Worm (Caenorhabditis elegans): ENCODE results near the gene zipt-2.3.
A peak's percentile ranks its signal among the peaks of the same experiment; 100 is the strongest.

zipt-2.3 gene

DNA sequence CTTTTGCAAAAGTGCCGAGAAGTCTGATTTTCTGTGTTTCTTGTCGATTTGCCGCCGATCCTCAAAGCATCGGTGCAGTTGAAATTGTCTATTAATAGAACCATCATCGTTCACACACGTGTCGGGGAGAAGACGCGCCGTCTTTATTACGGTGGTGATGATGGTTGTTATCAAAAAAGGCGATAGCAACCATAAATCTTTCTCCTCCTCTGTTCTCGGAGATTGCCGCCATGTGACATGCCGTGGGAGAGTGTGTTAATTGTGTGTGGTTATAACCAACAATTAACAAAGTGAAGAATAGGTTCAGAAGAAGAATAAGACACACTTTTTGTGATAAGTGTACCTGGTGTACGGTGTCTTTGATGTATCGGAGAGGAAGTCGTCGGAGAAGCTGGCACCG lies 34.6 kb downstream of the zipt-2.3 start:
- TF ChIP-seq lin-32 (GFP tag; optimal IDR thresholded peaks at IDR 0.05) (no peak), drap-1 (GFP tag; optimal IDR thresholded peaks at IDR 0.05) (no peak), sptf-1 (tag; optimal IDR thresholded peaks at IDR 0.05) (no peak), sem-2 (GFP tag; optimal IDR thresholded peaks at IDR 0.05) (no peak), zip-8 (tag; optimal IDR thresholded peaks at IDR 0.05) (no peak), ceh-39 (tag; optimal IDR thresholded peaks at IDR 0.05) (no peak), cnd-1 (tag; optimal IDR thresholded peaks at IDR 0.05) (no peak), ceh-83 (GFP tag; optimal IDR thresholded peaks at IDR 0.05) (no peak), elt-3 (tag; optimal IDR thresholded peaks at IDR 0.05) (no peak), lsy-2 (tag; optimal IDR thresholded peaks at IDR 0.05) (no peak), unc-62 (GFP tag; optimal IDR thresholded peaks at IDR 0.05) (no peak), M03D4.4 (tag; optimal IDR thresholded peaks at IDR 0.05) (no peak), unc-120 (tag; optimal IDR thresholded peaks at IDR 0.05; ENCODE audit: poor library complexity, severe bottlenecking) (no peak)

ce11 chrII:13679775-13680320 lies 35.8 kb downstream of the zipt-2.3 start:
- TF ChIP-seq unc-120 (tag; optimal IDR thresholded peaks at IDR 0.05; ENCODE audit: poor library complexity, severe bottlenecking) (no peak), lsy-2 (tag; optimal IDR thresholded peaks at IDR 0.05) (no peak), snpc-4 (tag; optimal IDR thresholded peaks at IDR 0.05) (no peak), mep-1 (tag; optimal IDR thresholded peaks at IDR 0.05) (no peak), lin-13 (tag; optimal IDR thresholded peaks at IDR 0.05) (no peak), blmp-1 (tag; optimal IDR thresholded peaks at IDR 0.05) (peak; percentile 38), unc-39 (tag; optimal IDR thresholded peaks at IDR 0.05) (no peak), nhr-28 (tag; optimal IDR thresholded peaks at IDR 0.05) (no peak)

DNA sequence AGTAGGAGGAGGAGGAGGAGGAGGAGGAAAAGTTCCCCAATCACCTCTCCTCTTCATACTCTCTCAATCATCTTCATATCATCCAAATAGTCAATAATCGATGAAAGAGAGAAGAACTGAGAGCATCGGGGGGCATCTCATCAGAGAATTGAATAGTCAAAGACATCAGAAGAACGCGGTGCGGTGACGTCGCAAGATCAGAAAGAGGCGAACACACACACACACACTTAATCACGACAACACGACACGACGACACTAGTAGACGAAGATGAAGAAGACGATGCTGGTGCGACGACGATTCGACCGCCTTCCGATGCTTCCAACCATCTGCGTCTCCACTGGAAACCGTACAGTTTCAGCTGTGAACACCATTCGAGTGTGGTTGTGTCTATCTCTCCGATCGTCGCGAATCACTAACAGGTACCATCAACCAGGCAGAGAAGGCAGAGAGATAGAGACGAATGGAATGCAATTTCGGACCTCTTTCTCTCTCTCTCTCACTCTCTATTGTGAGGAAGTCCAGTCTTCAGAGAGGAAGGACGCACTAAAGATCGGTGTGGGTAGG lies 37.0 kb downstream of the zipt-2.3 start:
- no peak for TF ChIP-seq flh-1 (GFP tag; optimal IDR thresholded peaks at IDR 0.05)
- TF ChIP-seq hlh-1 (tag; optimal IDR thresholded peaks at IDR 0.05) = no peak
- no peak for TF ChIP-seq mep-1 (tag; optimal IDR thresholded peaks at IDR 0.05)
- TF ChIP-seq nhr-2 (tag; optimal IDR thresholded peaks at IDR 0.05) = no peak
- no peak for TF ChIP-seq nhr-28 (tag; optimal IDR thresholded peaks at IDR 0.05)
- no peak for TF ChIP-seq cnd-1 (tag; optimal IDR thresholded peaks at IDR 0.05)
- TF ChIP-seq sem-2 (GFP tag; optimal IDR thresholded peaks at IDR 0.05) = no peak
- TF ChIP-seq sptf-1 (tag; optimal IDR thresholded peaks at IDR 0.05) = no peak

DNA sequence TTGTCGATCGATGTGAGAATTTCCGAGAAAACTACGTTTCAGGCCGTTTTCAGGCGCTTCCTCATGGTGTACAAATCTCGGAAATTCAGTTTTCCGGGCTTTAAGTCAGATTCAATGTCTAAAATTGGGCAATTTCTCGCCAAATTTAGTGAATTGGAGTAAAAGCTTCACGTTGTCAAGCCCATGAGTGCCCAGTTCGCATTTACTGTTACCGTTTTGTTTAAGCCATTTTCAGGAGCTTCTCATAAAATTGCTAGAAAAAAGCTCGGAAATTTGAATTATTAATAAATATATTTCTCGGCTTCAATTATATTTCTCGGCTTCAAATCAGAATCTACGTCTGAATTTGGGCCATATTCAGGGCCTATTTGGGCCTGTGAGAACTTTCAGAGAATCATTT lies 37.8 kb downstream of the zipt-2.3 start:
- TF ChIP-seq flh-1 (GFP tag; optimal IDR thresholded peaks at IDR 0.05) (no peak), lin-13 (tag; optimal IDR thresholded peaks at IDR 0.05) (no peak), ces-1 (GFP tag; optimal IDR thresholded peaks at IDR 0.05) (no peak), hlh-1 (tag; optimal IDR thresholded peaks at IDR 0.05) (no peak), drap-1 (GFP tag; optimal IDR thresholded peaks at IDR 0.05) (no peak), nhr-76 (tag; optimal IDR thresholded peaks at IDR 0.05) (no peak), ceh-39 (tag; optimal IDR thresholded peaks at IDR 0.05) (no peak), mab-5 (tag; optimal IDR thresholded peaks at IDR 0.05) (no peak), tbx-8 (GFP tag; optimal IDR thresholded peaks at IDR 0.05) (no peak), M03D4.4 (tag; optimal IDR thresholded peaks at IDR 0.05) (no peak), mls-2 (tag; optimal IDR thresholded peaks at IDR 0.05) (no peak), lsy-2 (tag; optimal IDR thresholded peaks at IDR 0.05) (no peak), sem-2 (GFP tag; optimal IDR thresholded peaks at IDR 0.05) (no peak), ceh-83 (GFP tag; optimal IDR thresholded peaks at IDR 0.05) (no peak), unc-39 (tag; optimal IDR thresholded peaks at IDR 0.05) (no peak), nhr-2 (tag; optimal IDR thresholded peaks at IDR 0.05) (no peak), mep-1 (tag; optimal IDR thresholded peaks at IDR 0.05) (no peak), pha-4 (tag; optimal IDR thresholded peaks at IDR 0.05) (no peak)

DNA sequence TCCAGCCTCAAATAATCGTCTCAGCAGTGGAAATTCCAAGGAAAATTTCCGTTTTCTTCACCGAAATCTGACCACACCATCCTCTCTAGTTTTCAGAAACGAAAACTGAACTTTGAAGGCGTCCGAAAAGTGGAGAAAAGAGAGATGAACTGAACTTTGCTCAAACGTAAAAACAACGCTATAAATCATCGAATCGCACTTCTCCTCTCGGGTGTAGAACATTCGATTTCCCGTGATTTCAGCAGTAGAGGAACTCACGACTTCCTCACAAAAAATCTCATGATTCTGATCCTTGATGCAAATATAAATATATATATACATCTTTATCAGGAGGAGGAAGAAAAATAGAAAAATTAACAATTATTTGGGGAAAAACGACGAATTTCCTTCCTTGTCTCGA lies 40.5 kb downstream of the zipt-2.3 start:
- no peak for TF ChIP-seq bed-3 (GFP tag; optimal IDR thresholded peaks at IDR 0.05)
- no peak for TF ChIP-seq ces-1 (GFP tag; optimal IDR thresholded peaks at IDR 0.05)
- TF ChIP-seq drap-1 (GFP tag; optimal IDR thresholded peaks at IDR 0.05) = no peak
- no peak for TF ChIP-seq sptf-1 (tag; optimal IDR thresholded peaks at IDR 0.05)
- no peak for TF ChIP-seq nhr-2 (tag; optimal IDR thresholded peaks at IDR 0.05)
- no peak for TF ChIP-seq unc-120 (tag; optimal IDR thresholded peaks at IDR 0.05; ENCODE audit: poor library complexity, severe bottlenecking)
- TF ChIP-seq hlh-1 (tag; optimal IDR thresholded peaks at IDR 0.05) = no peak
- no peak for TF ChIP-seq M03D4.4 (tag; optimal IDR thresholded peaks at IDR 0.05)
- TF ChIP-seq pha-4 (tag; optimal IDR thresholded peaks at IDR 0.05) = no peak
